Worm (Caenorhabditis elegans) whole organism, L1 larva: ENCODE data around the gene Y66A7A.9.

ENCODE experiments used
- C04F5.9 ChIP-seq: sonication (generic microtip); optimal IDR thresholded peaks from 2 replicates; lab custom pipeline; 2016; ENCODE audit warnings: missing genetic modification characterization, missing compliant biosample characterization
- blmp-1 ChIP-seq: fragments of 150-350 bp; optimal IDR thresholded peaks from 2 replicates; lab custom pipeline; 2014; ENCODE audit warnings: missing biosample characterization, missing genetic modification characterization
- ceh-8 ChIP-seq: fragments of 200-800 bp; sonication (Bioruptor generic); optimal IDR thresholded peaks from 2 replicates; lab custom pipeline; 2018; ENCODE audit warnings: mild to moderate bottlenecking, missing genetic modification characterization, moderate library complexity, missing compliant biosample characterization
- ceh-82 ChIP-seq, 3 experiments: fragments of 150-350 bp in 1 of 3; sonication (generic microtip) in 2 of 3; optimal IDR thresholded peaks; 2 replicates each; lab custom pipeline; 2014 to 2017; ENCODE audit warnings: missing biosample characterization in 3 of 3, missing genetic modification characterization in 3 of 3
- ceh-90 ChIP-seq: sonication (generic microtip); optimal IDR thresholded peaks from 2 replicates; lab custom pipeline; 2016; ENCODE audit warnings: missing genetic modification characterization, missing compliant biosample characterization
- dpl-1 ChIP-seq, 3 experiments: fragments of 150-350 bp in 2 of 3; sonication (generic microtip) in 1 of 3; optimal IDR thresholded peaks; 2 replicates each; lab custom pipeline; 2014 to 2017; ENCODE audit warnings: missing biosample characterization in 3 of 3, missing genetic modification characterization in 3 of 3, missing genetic modification reagents in 3 of 3
- dsc-1 ChIP-seq: sonication (generic microtip); optimal IDR thresholded peaks from 2 replicates; lab custom pipeline; 2016; ENCODE audit warnings: mild to moderate bottlenecking, missing genetic modification characterization, missing compliant biosample characterization
- efl-1 ChIP-seq, 4 experiments: fragments of 150-350 bp; optimal IDR thresholded peaks in 3 of 4; peaks in 1 of 4; 1 replicate in 1 of 4; 2 replicates in 3 of 4; lab custom pipeline; 2014; ENCODE audit warnings: missing biosample characterization in 2 of 4, missing genetic modification characterization in 2 of 4, missing genetic modification reagents in 2 of 4
- elt-2 ChIP-seq: sonication (generic microtip); optimal IDR thresholded peaks from 2 replicates; lab custom pipeline; 2016; ENCODE audit warnings: missing genetic modification characterization, mild to moderate bottlenecking, inconsistent platforms, missing compliant biosample characterization, missing genetic modification reagents
- elt-3 ChIP-seq, 6 experiments: fragments of 150-350 bp in 1 of 6; sonication (generic microtip); optimal IDR thresholded peaks; 2 replicates each; lab custom pipeline; 2017 to 2018; ENCODE audit warnings: missing biosample characterization in 6 of 6, missing genetic modification characterization in 6 of 6, inconsistent platforms in 1 of 6
- ets-5 ChIP-seq: fragments of 200-800 bp; sonication (Bioruptor generic); IDR thresholded peaks from 2 replicates; pipeline ENCODE4 v1.3.6; 2022; ENCODE audit warnings: missing genetic modification characterization, missing compliant biosample characterization
- hlh-17 ChIP-seq: fragments of 200-800 bp; sonication (Bioruptor generic); optimal IDR thresholded peaks from 2 replicates; lab custom pipeline; 2018; ENCODE audit warnings: missing genetic modification characterization, mild to moderate bottlenecking, missing compliant biosample characterization, moderate library complexity, borderline replicate concordance
- jun-1 ChIP-seq: fragments of 150-350 bp; optimal IDR thresholded peaks from 2 replicates; lab custom pipeline; 2014; ENCODE audit warnings: missing biosample characterization, missing genetic modification reagents, missing genetic modification characterization
- lin-13 ChIP-seq: fragments of 150-350 bp; optimal IDR thresholded peaks from 2 replicates; lab custom pipeline; 2014; ENCODE audit warnings: missing biosample characterization, missing genetic modification reagents, missing genetic modification characterization
- lin-15B ChIP-seq: fragments of 150-350 bp; sonication (generic microtip); optimal IDR thresholded peaks from 3 replicates; lab custom pipeline; 2014; ENCODE audit warnings: missing biosample characterization, missing genetic modification characterization
- lin-35 ChIP-seq, 2 experiments: fragments of 150-350 bp; optimal IDR thresholded peaks; 2 replicates each; lab custom pipeline; 2014; ENCODE audit warnings: missing biosample characterization in 2 of 2, missing genetic modification characterization in 2 of 2, missing genetic modification reagents in 2 of 2
- lir-3 ChIP-seq: sonication (generic microtip); optimal IDR thresholded peaks from 2 replicates; lab custom pipeline; 2016; ENCODE audit warnings: mild to moderate bottlenecking, missing genetic modification characterization, moderate library complexity, missing compliant biosample characterization; ENCODE audit not compliant: poor library complexity
- lsy-2 ChIP-seq, 2 experiments: fragments of 150-350 bp; optimal IDR thresholded peaks; 2 replicates each; lab custom pipeline; 2014; ENCODE audit warnings: missing biosample characterization in 2 of 2, missing genetic modification characterization in 2 of 2
- mab-9 ChIP-seq: fragments of 200-800 bp; sonication (Bioruptor generic); IDR thresholded peaks from 2 replicates; pipeline ENCODE4 v1.3.6; 2022; ENCODE audit warnings: missing genetic modification reagents, missing genetic modification characterization, missing compliant biosample characterization
- mep-1 ChIP-seq: fragments of 150-350 bp; optimal IDR thresholded peaks from 2 replicates; lab custom pipeline; 2014; ENCODE audit warnings: missing biosample characterization, missing genetic modification characterization
- nhr-19 ChIP-seq: fragments of 200-800 bp; sonication (Bioruptor generic); conservative IDR thresholded peaks from 2 replicates; pipeline ENCODE4 v1.3.6; 2022; ENCODE audit warnings: missing genetic modification characterization, missing compliant biosample characterization
- nhr-20 ChIP-seq: sonication (generic microtip); optimal IDR thresholded peaks from 2 replicates; lab custom pipeline; 2016; ENCODE audit warnings: mild to moderate bottlenecking, missing genetic modification characterization, missing compliant biosample characterization
- nhr-28 ChIP-seq: fragments of 150-350 bp; optimal IDR thresholded peaks from 2 replicates; lab custom pipeline; 2014; ENCODE audit warnings: missing biosample characterization, missing genetic modification characterization
- nhr-47 ChIP-seq: sonication (generic microtip); optimal IDR thresholded peaks from 2 replicates; lab custom pipeline; 2016; ENCODE audit warnings: mild to moderate bottlenecking, missing genetic modification characterization, moderate library complexity, missing compliant biosample characterization
- nhr-85 ChIP-seq: sonication (generic microtip); peaks from one replicate; lab custom pipeline; 2016; ENCODE audit warnings: missing genetic modification characterization, inconsistent platforms, missing compliant biosample characterization
- nhr-90 ChIP-seq: sonication (generic microtip); optimal IDR thresholded peaks from 2 replicates; lab custom pipeline; 2016; ENCODE audit warnings: mild to moderate bottlenecking, missing genetic modification characterization, missing compliant biosample characterization; ENCODE audit not compliant: poor library complexity
- pax-3 ChIP-seq: fragments of 200-800 bp; sonication (Bioruptor generic); optimal IDR thresholded peaks from 2 replicates; lab custom pipeline; 2018; ENCODE audit warnings: mild to moderate bottlenecking, missing genetic modification characterization, moderate library complexity, missing compliant biosample characterization
- skn-1 ChIP-seq: fragments of 150-350 bp; optimal IDR thresholded peaks from 2 replicates; lab custom pipeline; 2014; ENCODE audit warnings: missing biosample characterization, missing genetic modification characterization
- sptf-1 ChIP-seq: fragments of 150-350 bp; optimal IDR thresholded peaks from 2 replicates; lab custom pipeline; 2014; ENCODE audit warnings: missing biosample characterization, missing genetic modification characterization
- sup-37 ChIP-seq: fragments of 200-800 bp; sonication (Bioruptor generic); optimal IDR thresholded peaks from 2 replicates; lab custom pipeline; 2018; ENCODE audit warnings: mild to moderate bottlenecking, missing genetic modification characterization, missing compliant biosample characterization
- unc-62 ChIP-seq: fragments of 150-350 bp; optimal IDR thresholded peaks from 2 replicates; lab custom pipeline; 2014; ENCODE audit warnings: missing biosample characterization, missing genetic modification reagents, missing genetic modification characterization
- unc-86 ChIP-seq: sonication (generic microtip); optimal IDR thresholded peaks from 2 replicates; lab custom pipeline; 2016; ENCODE audit warnings: missing genetic modification characterization, missing compliant biosample characterization
- vab-15 ChIP-seq: sonication (generic microtip); optimal IDR thresholded peaks from 2 replicates; lab custom pipeline; 2017; ENCODE audit warnings: missing genotype, mild to moderate bottlenecking, missing genetic modification characterization, missing compliant biosample characterization
- xbp-1 ChIP-seq: sonication (generic microtip); optimal IDR thresholded peaks from 2 replicates; lab custom pipeline; 2016; ENCODE audit warnings: missing genetic modification characterization, missing compliant biosample characterization

Gene Y66A7A.9

ce11 chrIII:11580428-11580885, 31.8 kb downstream of the Y66A7A.9 start, which contains the start of gene Y66D12A.7:
TSS of gene Y66D12A.7 (minus strand) at chrIII:11580478.
- no peak for TF ChIP-seq sptf-1
- TF ChIP-seq xbp-1 (tag; lab: Kevin White, UChicago) = peak; percentile 20
- TF ChIP-seq dsc-1 (tag; lab: Kevin White, UChicago) = no peak
- peak; percentile 60 to 91 for TF ChIP-seq efl-1 (optimal IDR thresholded peaks at IDR 0.05; lab: Kevin White, UChicago)
- peak; percentile 89 to 99 for TF ChIP-seq efl-1 (GFP tag; optimal IDR thresholded peaks at IDR 0.05 in 1 of 2; lab: Kevin White, UChicago)
- peak; percentile 24; the same call in 1 of the 2 replicates for TF ChIP-seq nhr-19 (GFP tag; lab: Robert Waterston, UW)
- peak; percentile 86 to 94 for TF ChIP-seq lin-35 (GFP tag; optimal IDR thresholded peaks at IDR 0.05; lab: Kevin White, UChicago)
- peak; percentile 81 to 90 (median 86) for TF ChIP-seq dpl-1 (GFP tag; optimal IDR thresholded peaks at IDR 0.05; lab: Kevin White, UChicago)
- peak; percentile 30 for TF ChIP-seq skn-1 (tag; lab: Kevin White, UChicago)
- no peak for TF ChIP-seq pax-3 (tag; lab: Kevin White, UChicago)
- peak; percentile 53 for TF ChIP-seq lin-15B (tag; lab: Kevin White, UChicago)
- TF ChIP-seq ceh-82 (tag; optimal IDR thresholded peaks at IDR 0.05; lab: Kevin White, UChicago) = peak in 1 of 3 experiments; percentile 11
- TF ChIP-seq lin-13 (GFP tag; lab: Kevin White, UChicago) = peak; percentile 15
- TF ChIP-seq lsy-2 (tag; optimal IDR thresholded peaks at IDR 0.05; lab: Kevin White, UChicago) = peak; percentile 17 to 68
- TF ChIP-seq nhr-47 = peak; percentile 31
- no peak for TF ChIP-seq C04F5.9 (tag; lab: Kevin White, UChicago)
- peak; percentile 47 for TF ChIP-seq mep-1

- TF ChIP-seq mab-9 (GFP tag; lab: Robert Waterston, UW) (0 out of 2 replicates have a peak, but pooled peaks have one; percentile 23), unc-62 (GFP tag; lab: Kevin White, UChicago) (no peak), nhr-85 (tag; lab: Kevin White, UChicago) (peak; percentile 56)
- TF ChIP-seq, all 84 proteins: peak for 2
Observed at ce11 chrIII:11579380-11579779, 32.9 kb downstream of the Y66A7A.9 start.

ce11 chrIII:11573921-11574320, 38.4 kb downstream of the Y66A7A.9 start, which contains the start of gene Y66D12A.8:
TSS of gene Y66D12A.8 (plus strand) at chrIII:11574221.
- no peak for TF ChIP-seq efl-1 (optimal IDR thresholded peaks at IDR 0.05; lab: Kevin White, UChicago)
- no peak for TF ChIP-seq efl-1 (GFP tag; optimal IDR thresholded peaks at IDR 0.05 in 1 of 2; lab: Kevin White, UChicago)
- no peak for TF ChIP-seq vab-15 (tag; lab: Kevin White, UChicago)
- no peak for TF ChIP-seq ceh-8
- TF ChIP-seq blmp-1 (tag; lab: Kevin White, UChicago) = no peak
- TF ChIP-seq elt-3 (tag; optimal IDR thresholded peaks at IDR 0.05; lab: Kevin White, UChicago) = no peak
- TF ChIP-seq elt-2 (tag; lab: Kevin White, UChicago) = no peak
- no peak for TF ChIP-seq lir-3 (tag; lab: Kevin White, UChicago)
- TF ChIP-seq ceh-90 = no peak
- TF ChIP-seq nhr-90 (tag; lab: Kevin White, UChicago) = no peak
- TF ChIP-seq nhr-20 (tag; lab: Kevin White, UChicago) = no peak
- no peak for TF ChIP-seq unc-86 (tag; lab: Kevin White, UChicago)
- no peak for TF ChIP-seq jun-1 (tag; lab: Kevin White, UChicago)
- no peak for TF ChIP-seq lin-13 (GFP tag; lab: Kevin White, UChicago)
- TF ChIP-seq skn-1 (tag; lab: Kevin White, UChicago) = no peak
- TF ChIP-seq lin-15B (tag; lab: Kevin White, UChicago) = no peak
- TF ChIP-seq nhr-47 = no peak
- no peak for TF ChIP-seq ets-5 (GFP tag; lab: Robert Waterston, UW)
- no peak for TF ChIP-seq sup-37 (GFP tag; lab: Kevin White, UChicago)
- TF ChIP-seq hlh-17 (GFP tag; lab: Kevin White, UChicago) = no peak
- TF ChIP-seq dsc-1 (tag; lab: Kevin White, UChicago) = no peak

- no peak for TF ChIP-seq efl-1 (optimal IDR thresholded peaks at IDR 0.05; lab: Kevin White, UChicago)
- peak in 1 of 2 experiments; percentile 78 for TF ChIP-seq efl-1 (GFP tag; optimal IDR thresholded peaks at IDR 0.05 in 1 of 2; lab: Kevin White, UChicago)
- no peak for TF ChIP-seq nhr-28 (tag; lab: Kevin White, UChicago)
Observed at ce11 chrIII:11567837-11568236, 44.4 kb downstream of the Y66A7A.9 start, which contains the start of gene psme-3. TSS of gene psme-3 (plus strand) at chrIII:11568137.
